Worm (Caenorhabditis elegans): ENCODE measurements around the gene ifc-1.

The ifc-1 gene

DNA sequence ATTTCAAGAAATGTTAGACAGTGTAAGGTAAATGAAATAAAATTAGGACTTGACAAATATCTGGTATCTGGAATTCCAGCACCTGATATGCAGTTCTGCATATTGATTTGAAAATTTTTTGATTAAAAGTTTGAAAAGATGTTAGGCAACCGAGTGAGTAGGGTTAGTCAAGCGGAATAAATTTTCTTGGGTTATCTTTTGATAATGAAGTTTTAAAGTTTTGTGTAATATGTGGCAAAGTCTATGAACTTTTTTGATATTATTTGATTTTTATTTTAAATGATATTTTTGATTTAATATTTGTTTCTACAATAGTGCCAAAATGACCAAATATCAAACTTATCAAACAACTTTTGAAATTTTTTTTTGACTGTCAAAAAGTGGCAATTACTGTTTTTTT lies 11.7 kb upstream of the ifc-1 start, which contains the start of gene srh-241:
srh-241 (minus strand) TSS at position 101 of the 400 bp plus-strand sequence.
- TF ChIP-seq efl-1 (optimal IDR thresholded peaks at IDR 0.05) (no peak), efl-1 (GFP tag; optimal IDR thresholded peaks at IDR 0.05 in 1 of 2) (no peak), lir-3 (tag; optimal IDR thresholded peaks at IDR 0.05; ENCODE audit: poor library complexity) (no peak), nhr-12 (tag; optimal IDR thresholded peaks at IDR 0.05) (no peak), sptf-1 (tag; optimal IDR thresholded peaks at IDR 0.05) (no peak), ceh-82 (tag; optimal IDR thresholded peaks at IDR 0.05) (no peak), nhr-237 (tag; optimal IDR thresholded peaks at IDR 0.05) (no peak), nhr-77 (tag; optimal IDR thresholded peaks at IDR 0.05) (no peak), nhr-90 (tag; optimal IDR thresholded peaks at IDR 0.05; ENCODE audit: poor library complexity) (no peak), nhr-19 (GFP tag; conservative IDR thresholded peaks at IDR 0.05) (no peak), lin-13 (GFP tag; optimal IDR thresholded peaks at IDR 0.05) (no peak), mef-2 (tag; optimal IDR thresholded peaks at IDR 0.05) (no peak), hlh-17 (GFP tag; optimal IDR thresholded peaks at IDR 0.05; ENCODE audit: borderline replicate concordance) (no peak)

DNA sequence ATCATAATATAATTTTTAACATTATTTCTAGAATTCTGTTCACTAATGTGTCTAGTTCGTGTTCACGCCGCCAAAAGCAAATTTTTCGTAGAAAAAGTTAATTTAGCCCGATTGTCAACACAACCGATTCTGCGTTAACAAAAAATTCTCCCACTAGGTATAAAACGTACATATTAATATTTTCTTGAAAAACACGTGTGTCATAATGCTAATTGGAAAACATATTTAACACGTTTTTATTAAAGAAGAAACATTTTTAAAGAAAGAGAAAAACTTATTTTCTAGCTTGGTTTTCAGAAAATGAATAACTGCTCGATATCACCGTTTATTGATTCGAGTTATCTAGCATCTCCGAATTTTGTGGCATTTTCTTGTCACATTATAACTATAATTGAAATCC lies 11.1 kb upstream of the ifc-1 start, which contains the start of gene srh-243:
srh-243 (plus strand) TSS at position 301 of the 400 bp plus-strand sequence.
- TF ChIP-seq lin-14 (GFP tag; optimal IDR thresholded peaks at IDR 0.05) = no peak
- TF ChIP-seq hlh-4 (tag; optimal IDR thresholded peaks at IDR 0.05) = no peak
- no peak for TF ChIP-seq lsy-2 (tag; optimal IDR thresholded peaks at IDR 0.05)
- no peak for TF ChIP-seq dpl-1 (GFP tag; optimal IDR thresholded peaks at IDR 0.05)
- TF ChIP-seq swsn-7 (tag; optimal IDR thresholded peaks at IDR 0.05) = no peak
- no peak for TF ChIP-seq xbp-1 (tag; optimal IDR thresholded peaks at IDR 0.05)
- no peak for TF ChIP-seq grh-1 (GFP tag; IDR thresholded peaks at IDR 0.05)
- no peak for TF ChIP-seq ets-5 (GFP tag; IDR thresholded peaks at IDR 0.05)
- TF ChIP-seq efl-3 (GFP tag; optimal IDR thresholded peaks at IDR 0.05) = no peak

DNA sequence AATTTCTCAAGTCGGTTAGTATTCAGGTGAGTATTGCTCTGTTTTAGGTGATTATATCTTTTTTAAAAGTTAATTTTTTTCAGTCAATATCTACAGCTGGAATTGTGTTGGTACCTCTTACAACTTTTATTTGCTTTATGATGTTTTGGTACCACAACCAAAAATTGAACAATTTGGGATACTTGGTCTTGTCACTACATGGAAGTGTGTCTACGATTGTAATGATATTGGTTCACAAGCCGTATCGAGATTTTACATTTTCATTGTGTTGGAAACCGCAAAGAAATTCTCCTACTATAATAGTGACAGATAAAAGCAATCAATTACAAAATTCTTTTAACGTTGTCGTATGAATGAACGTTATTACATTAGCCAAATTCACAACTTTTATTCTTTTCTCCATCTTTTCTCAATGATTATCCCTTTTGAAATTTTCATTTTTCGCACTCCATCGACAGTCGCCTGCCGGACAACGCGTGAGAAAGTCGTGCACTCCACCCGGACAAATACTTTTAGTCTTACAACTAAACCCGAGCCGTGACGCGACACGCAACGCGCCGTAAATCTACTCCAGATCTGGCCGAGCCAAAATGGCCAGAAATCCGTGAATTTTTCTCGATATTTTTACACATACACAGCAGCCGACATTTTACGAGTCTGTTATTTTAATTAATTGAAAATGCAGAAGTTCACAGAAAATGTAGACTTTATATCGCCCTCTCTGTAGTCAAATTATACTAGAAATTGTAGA lies 9.3 kb upstream of the ifc-1 start:
- TF ChIP-seq lin-35 (GFP tag; optimal IDR thresholded peaks at IDR 0.05) (no peak), snpc-4 (tag; optimal IDR thresholded peaks at IDR 0.05) (no peak), nhr-71 (tag; optimal IDR thresholded peaks at IDR 0.05) (no peak), elt-3 (tag; optimal IDR thresholded peaks at IDR 0.05) (no peak), hpl-2 (GFP tag; optimal IDR thresholded peaks at IDR 0.05) (no peak), mef-2 (tag; optimal IDR thresholded peaks at IDR 0.05) (no peak), C16A3.4 (tag; optimal IDR thresholded peaks at IDR 0.05) (no peak)

DNA sequence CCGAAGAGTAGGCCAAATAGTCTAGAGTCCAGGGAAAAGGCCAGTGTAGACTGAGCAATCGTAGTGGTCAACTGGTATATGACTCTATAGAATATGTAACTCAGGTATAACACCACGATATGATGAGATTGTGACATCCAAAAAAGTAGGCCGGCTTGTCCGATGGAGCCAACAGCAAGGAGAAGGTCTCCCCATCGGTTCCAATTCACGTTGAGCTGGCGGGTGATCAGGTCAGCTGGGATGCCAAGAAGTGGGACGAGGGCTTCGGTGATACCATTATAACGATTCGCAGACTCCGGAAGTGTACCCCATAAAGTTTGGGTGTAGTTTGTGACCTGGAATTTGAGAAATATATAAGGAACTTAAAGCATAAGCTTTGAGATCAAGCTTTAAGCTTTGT lies 8.2 kb upstream of the ifc-1 start:
- no peak for TF ChIP-seq ztf-4 (tag; optimal IDR thresholded peaks at IDR 0.05)
- TF ChIP-seq zag-1 (tag; optimal IDR thresholded peaks at IDR 0.05) = no peak

DNA sequence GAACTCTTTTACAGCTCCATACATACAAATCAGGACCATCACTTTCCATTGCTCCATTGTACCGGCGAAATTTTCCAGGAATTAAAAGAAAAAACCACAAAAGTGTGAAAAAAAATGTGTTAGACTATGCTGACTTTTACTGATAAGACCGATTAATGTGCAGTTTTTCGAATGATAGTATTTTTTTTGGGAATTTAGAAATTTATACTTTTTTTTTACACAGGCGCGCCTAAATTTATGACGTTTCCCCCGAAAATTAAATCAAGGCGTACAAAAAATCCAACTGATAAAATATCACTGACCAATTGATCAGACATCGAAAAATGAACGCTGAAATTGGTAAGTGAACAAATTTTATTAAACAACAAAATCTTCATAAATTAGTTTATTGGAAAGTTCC lies 5.8 kb upstream of the ifc-1 start, which contains the start of gene folt-2:
folt-2 (minus strand) TSS at position 179 of the 400 bp plus-strand sequence.
- no peak for TF ChIP-seq hlh-4 (tag; optimal IDR thresholded peaks at IDR 0.05)
- TF ChIP-seq blmp-1 (tag; optimal IDR thresholded peaks at IDR 0.05) = no peak
- TF ChIP-seq lin-13 (GFP tag; optimal IDR thresholded peaks at IDR 0.05) = no peak
- no peak for TF ChIP-seq nhr-28 (tag; optimal IDR thresholded peaks at IDR 0.05)
- no peak for TF ChIP-seq tlp-1 (tag; optimal IDR thresholded peaks at IDR 0.05)
- TF ChIP-seq efl-1 (optimal IDR thresholded peaks at IDR 0.05) = no peak
- TF ChIP-seq efl-1 (GFP tag; optimal IDR thresholded peaks at IDR 0.05 in 1 of 2) = peak in 1 of 2 experiments; percentile 22
- no peak for TF ChIP-seq nhr-85 (tag)
- TF ChIP-seq elt-2 (tag; optimal IDR thresholded peaks at IDR 0.05) = peak; percentile 50
- TF ChIP-seq unc-98 (GFP tag; IDR thresholded peaks at IDR 0.05) = no peak
- no peak for TF ChIP-seq unc-86 (tag; optimal IDR thresholded peaks at IDR 0.05)
- TF ChIP-seq sup-37 (GFP tag; optimal IDR thresholded peaks at IDR 0.05) = no peak
- TF ChIP-seq mab-9 (GFP tag; IDR thresholded peaks at IDR 0.05) = no peak
- TF ChIP-seq nhr-76 (tag; optimal IDR thresholded peaks at IDR 0.05) = no peak
- peak; percentile 10 for TF ChIP-seq nhr-71 (tag; optimal IDR thresholded peaks at IDR 0.05)
